Worm (Caenorhabditis elegans): ENCODE measurements around the gene zyg-1.
A peak's percentile ranks its signal among the peaks of the same experiment; 100 is the strongest.

ce11 chrII:5660736-5661734 is 11.5 kb downstream of the zyg-1 start, which contains the start of the genes ift-43 and mdt-26:
- TF ChIP-seq ztf-29 (GFP tag; IDR thresholded peaks at IDR 0.05) (peak; percentile 61; the same call in 1 of the 2 replicates), klf-2 (GFP tag; conservative IDR thresholded peaks at IDR 0.05) (peak; percentile 48; the same call in 1 of the 2 replicates), T22C8.4 (GFP tag; IDR thresholded peaks at IDR 0.05) (peak; percentile 78)

All from whole organism, midembryonic.